Fruit fly (Drosophila melanogaster): ENCODE measurements around the gene Naa30B.
A peak's percentile ranks its signal among the peaks of the same experiment; 100 is the strongest.

Naa30B gene

dm6 chr3L:1515820-1516540, 44.1 kb upstream of the Naa30B start (continued):
- TF ChIP-seq pnt (GFP tag; optimal IDR thresholded peaks at IDR 0.05) (peak; percentile 56), en (GFP tag; optimal IDR thresholded peaks at IDR 0.05) (no peak), CG7271 (tag; optimal IDR thresholded peaks at IDR 0.05) (no peak), aop (GFP tag; IDR thresholded peaks at IDR 0.05) (no peak), sqz (GFP tag; optimal IDR thresholded peaks at IDR 0.05) (peak; percentile 31), CG7963 (GFP tag; IDR thresholded peaks at IDR 0.05; ENCODE audit: partially characterized antibody) (no peak), tll (GFP tag; optimal IDR thresholded peaks at IDR 0.05) (no peak), bab2 (GFP tag; optimal IDR thresholded peaks at IDR 0.05) (peak; percentile 73), Scr (GFP tag; IDR thresholded peaks at IDR 0.05; ENCODE audit: partially characterized antibody) (no peak), crp (GFP tag; optimal IDR thresholded peaks at IDR 0.05) (no peak), nau (GFP tag; optimal IDR thresholded peaks at IDR 0.05) (no peak), kni (GFP tag; optimal IDR thresholded peaks at IDR 0.05) (peak; percentile 84), CG1529 (GFP tag; optimal IDR thresholded peaks at IDR 0.05) (peak; percentile 78), GATAe (GFP tag; conservative IDR thresholded peaks at IDR 0.05) (no peak), vvl (GFP tag; IDR thresholded peaks at IDR 0.05) (peak; percentile 69), Camta (GFP tag; optimal IDR thresholded peaks at IDR 0.05) (peak; percentile 60), CG31224 (GFP tag; IDR thresholded peaks at IDR 0.05) (no peak), CG6813 (GFP tag; optimal IDR thresholded peaks at IDR 0.05) (peak; percentile 69), CG17328 (GFP tag; IDR thresholded peaks at IDR 0.05) (peak; percentile 74), pita (GFP tag; optimal IDR thresholded peaks at IDR 0.05) (no peak), gcm2 (GFP tag; optimal IDR thresholded peaks at IDR 0.05) (peak; percentile 28), ro (GFP tag; IDR thresholded peaks at IDR 0.05) (no peak), mirr (GFP tag; optimal IDR thresholded peaks at IDR 0.05) (no peak), Optix (GFP tag; IDR thresholded peaks at IDR 0.05) (peak; percentile 48; the same call in 1 of the 3 replicates), exex (tag; optimal IDR thresholded peaks at IDR 0.05) (no peak), ewg (GFP tag; optimal IDR thresholded peaks at IDR 0.05) (peak; percentile 63), CG4617 (GFP tag; optimal IDR thresholded peaks at IDR 0.05; ENCODE audit: borderline replicate concordance) (peak; percentile 28), CG32772 (GFP tag; IDR thresholded peaks at IDR 0.05) (peak; percentile 40), Dp (GFP tag; optimal IDR thresholded peaks at IDR 0.05) (no peak), CG14710 (tag; optimal IDR thresholded peaks at IDR 0.05) (peak; percentile 67), CG7786 (GFP tag; optimal IDR thresholded peaks at IDR 0.05) (peak; percentile 66), TFAM (GFP tag; optimal IDR thresholded peaks at IDR 0.05) (no peak), CG14014 (GFP tag; IDR thresholded peaks at IDR 0.05) (peak; percentile 49; the same call in 1 of the 2 replicates), CG15479 (GFP tag; optimal IDR thresholded peaks at IDR 0.05) (no peak), CG10431 (GFP tag; optimal IDR thresholded peaks at IDR 0.05) (peak; percentile 60), nmo (GFP tag; optimal IDR thresholded peaks at IDR 0.05) (peak; percentile 85), CG30020 (tag; optimal IDR thresholded peaks at IDR 0.05) (peak; percentile 57), CG18011 (GFP tag; optimal IDR thresholded peaks at IDR 0.05) (no peak), CG4404 (GFP tag; IDR thresholded peaks at IDR 0.05) (peak; percentile 66), Antp (GFP tag; optimal IDR thresholded peaks at IDR 0.05) (peak; percentile 68), repo (GFP tag; optimal IDR thresholded peaks at IDR 0.05) (peak; percentile 43), Ets65A (GFP tag) (peak; percentile 95), tgo (GFP tag; IDR thresholded peaks at IDR 0.05) (peak; percentile 61), sens-2 (GFP tag; IDR thresholded peaks at IDR 0.05) (0 out of 2 replicates have a peak, but pooled peaks have one; percentile 32), CG15011 (GFP tag; optimal IDR thresholded peaks at IDR 0.05) (peak; percentile 11), ham (GFP tag; IDR thresholded peaks at IDR 0.05) (no peak), klu (GFP tag; IDR thresholded peaks at IDR 0.05) (peak; percentile 19; the same call in 1 of the 2 replicates), Adf1 (GFP tag; IDR thresholded peaks at IDR 0.05) (no peak), Tbp (GFP tag; optimal IDR thresholded peaks at IDR 0.05) (no peak)

Measured in whole organism, embryonic.